Fruit fly (Drosophila melanogaster) Kc167 (cell line): ENCODE measurements around the gene CG17029.

Experiments
- h ChIP-seq: fragments of >200 bp; optimal IDR thresholded peaks from 3 replicates; lab custom pipeline; 2018; ENCODE audit warnings: missing external identifiers
- insv ChIP-seq: fragments of >200 bp; optimal IDR thresholded peaks from 3 replicates; lab custom pipeline; 2018; ENCODE audit warnings: missing external identifiers

dm6 chr3L:16001164-16001679 lies 24.6 kb downstream of the CG17029 start:
- TF ChIP-seq insv (lab: Kevin White, UChicago) (no peak), h (lab: Kevin White, UChicago) (no peak)
